Worm (Caenorhabditis elegans) whole organism, late embryonic: ENCODE data around the gene akt-2.

Experiments used
- C08G9.2 ChIP-seq: sonication (generic microtip); optimal IDR thresholded peaks from 2 replicates; lab custom pipeline; 2016; ENCODE audit warnings: mild to moderate bottlenecking, missing genetic modification characterization, moderate library complexity, missing compliant biosample characterization
- F13H6.1 ChIP-seq: sonication (generic microtip); optimal IDR thresholded peaks from 2 replicates; lab custom pipeline; 2016; ENCODE audit warnings: missing genetic modification characterization, missing compliant biosample characterization
- K02D7.2 ChIP-seq: sonication (generic microtip); optimal IDR thresholded peaks from 2 replicates; lab custom pipeline; 2017; ENCODE audit warnings: mild to moderate bottlenecking, missing genetic modification characterization, missing compliant biosample characterization
- T23F11.4 ChIP-seq: fragments of 200-800 bp; sonication (Bioruptor generic); optimal IDR thresholded peaks from 2 replicates; lab custom pipeline; 2018; ENCODE audit warnings: mild to moderate bottlenecking, missing genetic modification characterization, missing compliant biosample characterization
- Y22D7AL.16 ChIP-seq: sonication (generic microtip); optimal IDR thresholded peaks from 2 replicates; lab custom pipeline; 2016; ENCODE audit warnings: missing genetic modification characterization, missing compliant biosample characterization
- ahr-1 ChIP-seq: sonication (generic microtip); optimal IDR thresholded peaks from 2 replicates; lab custom pipeline; 2016; ENCODE audit warnings: missing genetic modification characterization, missing compliant biosample characterization
- ceh-18 ChIP-seq: sonication (generic microtip); optimal IDR thresholded peaks from 2 replicates; lab custom pipeline; 2016; ENCODE audit warnings: missing genetic modification characterization, missing compliant biosample characterization
- ceh-19 ChIP-seq: fragments of 200-800 bp; sonication (Bioruptor generic); optimal IDR thresholded peaks from 2 replicates; lab custom pipeline; 2018; ENCODE audit warnings: mild to moderate bottlenecking, missing genetic modification characterization, missing compliant biosample characterization
- ceh-2 ChIP-seq: sonication (generic microtip); optimal IDR thresholded peaks from 2 replicates; lab custom pipeline; 2016; ENCODE audit warnings: missing genotype, missing genetic modification characterization, missing compliant biosample characterization
- ceh-22 ChIP-seq: sonication (generic microtip); optimal IDR thresholded peaks from 2 replicates; lab custom pipeline; 2017; ENCODE audit warnings: missing biosample characterization, missing genetic modification characterization
- ceh-30 ChIP-seq: fragments of 150-350 bp; optimal IDR thresholded peaks from 2 replicates; lab custom pipeline; 2014; ENCODE audit warnings: missing biosample characterization, missing genetic modification characterization
- ceh-31 ChIP-seq: sonication (generic microtip); optimal IDR thresholded peaks from 2 replicates; lab custom pipeline; 2016; ENCODE audit warnings: missing genetic modification characterization, missing compliant biosample characterization
- ceh-34 ChIP-seq: sonication (generic microtip); optimal IDR thresholded peaks from 2 replicates; lab custom pipeline; 2016; ENCODE audit warnings: mild to moderate bottlenecking, missing genetic modification characterization, missing compliant biosample characterization
- ceh-48 ChIP-seq: sonication (generic microtip); optimal IDR thresholded peaks from 2 replicates; lab custom pipeline; 2016; ENCODE audit warnings: missing genetic modification characterization, inconsistent platforms, missing compliant biosample characterization
- che-1 ChIP-seq: sonication (generic microtip); optimal IDR thresholded peaks from 2 replicates; lab custom pipeline; 2016; ENCODE audit warnings: mild to moderate bottlenecking, missing genetic modification characterization, missing compliant biosample characterization
- dve-1 ChIP-seq: sonication (generic microtip); optimal IDR thresholded peaks from 2 replicates; lab custom pipeline; 2017; ENCODE audit warnings: antibody characterized with exemption, mild to moderate bottlenecking, missing genetic modification characterization, missing compliant biosample characterization
- elt-2 ChIP-seq: sonication (generic microtip); optimal IDR thresholded peaks from 2 replicates; lab custom pipeline; 2016; ENCODE audit warnings: missing genetic modification reagents, missing genetic modification characterization, missing compliant biosample characterization
- elt-4 ChIP-seq: sonication (generic microtip); optimal IDR thresholded peaks from 2 replicates; lab custom pipeline; 2016; ENCODE audit warnings: missing genetic modification characterization, missing compliant biosample characterization
- ets-4 ChIP-seq: sonication (generic microtip); optimal IDR thresholded peaks from 2 replicates; lab custom pipeline; 2016; ENCODE audit warnings: missing genetic modification characterization, missing compliant biosample characterization
- eyg-1 ChIP-seq: sonication (generic microtip); optimal IDR thresholded peaks from 2 replicates; lab custom pipeline; 2016; ENCODE audit warnings: missing genotype, missing genetic modification characterization, missing compliant biosample characterization
- fax-1 ChIP-seq: sonication (generic microtip); optimal IDR thresholded peaks from 2 replicates; lab custom pipeline; 2016; ENCODE audit warnings: missing genotype, missing genetic modification characterization, missing compliant biosample characterization
- fkh-10 ChIP-seq: fragments of 150-350 bp; optimal IDR thresholded peaks from 2 replicates; lab custom pipeline; 2014; ENCODE audit warnings: missing biosample characterization, missing genetic modification reagents, missing genetic modification characterization
- fkh-6 ChIP-seq: sonication (generic microtip); optimal IDR thresholded peaks from 2 replicates; lab custom pipeline; 2016; ENCODE audit warnings: missing genetic modification characterization, missing compliant biosample characterization
- hlh-13 ChIP-seq: fragments of 200-800 bp; sonication (Bioruptor generic); optimal IDR thresholded peaks from 2 replicates; lab custom pipeline; 2018; ENCODE audit warnings: mild to moderate bottlenecking, missing genetic modification characterization, missing compliant biosample characterization
- hlh-30 ChIP-seq: sonication (generic microtip); optimal IDR thresholded peaks from 2 replicates; lab custom pipeline; 2017; ENCODE audit warnings: antibody characterized with exemption, missing genetic modification characterization, missing compliant biosample characterization; ENCODE audit not compliant: insufficient read depth
- hlh-6 ChIP-seq: sonication (generic microtip); optimal IDR thresholded peaks from 2 replicates; lab custom pipeline; 2016; ENCODE audit warnings: missing genotype, missing genetic modification characterization, missing compliant biosample characterization
- hlh-8 ChIP-seq: sonication (generic microtip); optimal IDR thresholded peaks from 2 replicates; lab custom pipeline; 2016; ENCODE audit warnings: missing genotype, missing genetic modification characterization, missing compliant biosample characterization
- lin-11 ChIP-seq: fragments of 200-800 bp; sonication (Bioruptor generic); optimal IDR thresholded peaks from 2 replicates; lab custom pipeline; 2018; ENCODE audit warnings: mild to moderate bottlenecking, missing genetic modification characterization, missing compliant biosample characterization
- madf-2 ChIP-seq: sonication (generic microtip); optimal IDR thresholded peaks from 2 replicates; lab custom pipeline; 2017; ENCODE audit warnings: missing genetic modification characterization, missing compliant biosample characterization
- nfya-1 ChIP-seq: sonication (generic microtip); optimal IDR thresholded peaks from 2 replicates; lab custom pipeline; 2017; ENCODE audit warnings: missing genetic modification characterization, mild to moderate bottlenecking, missing compliant biosample characterization, antibody characterized with exemption, moderate library complexity
- nhr-232 ChIP-seq: sonication (generic microtip); optimal IDR thresholded peaks from 2 replicates; lab custom pipeline; 2016; ENCODE audit warnings: missing genetic modification characterization, missing compliant biosample characterization
- npax-4 ChIP-seq: sonication (generic microtip); optimal IDR thresholded peaks from 2 replicates; lab custom pipeline; 2016; ENCODE audit warnings: missing genetic modification characterization, missing compliant biosample characterization
- pag-3 ChIP-seq: sonication (generic microtip); optimal IDR thresholded peaks from 2 replicates; lab custom pipeline; 2016; ENCODE audit warnings: missing compliant biosample characterization, missing genetic modification characterization, borderline replicate concordance
- pha-2 ChIP-seq: sonication (generic microtip); optimal IDR thresholded peaks from 2 replicates; lab custom pipeline; 2017; ENCODE audit warnings: mild to moderate bottlenecking, missing genetic modification characterization, missing compliant biosample characterization
- pha-4 ChIP-seq: fragments of 150-350 bp; optimal IDR thresholded peaks from 2 replicates; lab custom pipeline; 2018; ENCODE audit warnings: missing biosample characterization, missing genetic modification reagents, missing genetic modification characterization
- ref-2 ChIP-seq: sonication (generic microtip); optimal IDR thresholded peaks from 2 replicates; lab custom pipeline; 2016; ENCODE audit warnings: missing genetic modification characterization, missing compliant biosample characterization
- rnt-1 ChIP-seq: sonication (generic microtip); optimal IDR thresholded peaks from 2 replicates; lab custom pipeline; 2016; ENCODE audit warnings: missing genetic modification characterization, missing compliant biosample characterization
- sdc-2 ChIP-seq: sonication (generic microtip); optimal IDR thresholded peaks from 2 replicates; lab custom pipeline; 2016; ENCODE audit warnings: missing genotype, missing genetic modification characterization, missing compliant biosample characterization
- sox-2 ChIP-seq: fragments of 200-800 bp; sonication (Bioruptor generic); IDR thresholded peaks from 2 replicates; pipeline ENCODE4 v1.3.6; 2022; ENCODE audit warnings: missing genetic modification reagents, missing genetic modification characterization, missing compliant biosample characterization
- syd-9 ChIP-seq: sonication (generic microtip); optimal IDR thresholded peaks from 2 replicates; lab custom pipeline; 2016; ENCODE audit warnings: mild to moderate bottlenecking, missing genetic modification characterization, moderate library complexity, missing compliant biosample characterization
- tbx-2 ChIP-seq: sonication (generic microtip); optimal IDR thresholded peaks from 2 replicates; lab custom pipeline; 2016; ENCODE audit warnings: missing genetic modification characterization, missing compliant biosample characterization
- ttx-3 ChIP-seq: sonication (generic microtip); optimal IDR thresholded peaks from 2 replicates; lab custom pipeline; 2016; ENCODE audit warnings: missing genetic modification reagents, missing genetic modification characterization, missing compliant biosample characterization
- unc-3 ChIP-seq, 2 experiments: fragments of 200-800 bp in 1 of 2; sonication (Bioruptor generic) in 1 of 2; sonication (generic microtip) in 1 of 2; conservative IDR thresholded peaks in 1 of 2; optimal IDR thresholded peaks in 1 of 2; 2 replicates each; pipeline versions ENCODE4 v1.3.6 to Lab custom; 2016 to 2022; ENCODE audit warnings: missing compliant biosample characterization in 2 of 2, missing genetic modification characterization in 2 of 2, missing genetic modification reagents in 1 of 2
- unc-86 ChIP-seq: sonication (generic microtip); optimal IDR thresholded peaks from 2 replicates; lab custom pipeline; 2016; ENCODE audit warnings: missing genetic modification characterization, missing compliant biosample characterization
- zip-5 ChIP-seq: sonication (generic microtip); optimal IDR thresholded peaks from 2 replicates; lab custom pipeline; 2016; ENCODE audit warnings: missing genetic modification characterization, missing compliant biosample characterization

Gene akt-2

DNA sequence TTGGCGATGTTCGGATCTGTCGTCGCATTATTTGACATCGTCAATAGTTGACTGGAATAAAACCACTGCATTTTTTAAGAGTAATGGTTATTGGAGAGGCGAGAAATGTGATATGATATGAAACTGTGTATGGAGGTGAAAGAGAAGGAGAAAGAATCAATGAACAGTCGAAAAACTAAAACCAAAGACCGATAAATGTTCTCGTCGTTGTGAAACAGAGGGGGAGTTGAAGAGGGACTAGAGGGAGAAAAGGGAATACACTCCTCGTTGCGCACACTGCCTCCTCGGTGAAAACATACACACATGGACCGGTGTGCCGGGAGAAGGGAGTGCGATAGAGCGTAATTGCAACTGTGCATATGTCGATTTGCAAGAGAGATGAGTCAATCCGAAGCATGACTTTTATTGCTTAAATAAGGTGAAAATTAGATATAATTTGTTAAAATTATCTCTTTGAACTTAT, 22.1 kb downstream of the akt-2 start, which contains the start of gene sym-4 (continued):
- no peak for TF ChIP-seq pag-3 (tag; lab: Kevin White, UChicago)
- TF ChIP-seq madf-2 (tag; lab: Kevin White, UChicago) = no peak
- TF ChIP-seq syd-9 (tag; lab: Kevin White, UChicago) = peak; percentile 7
- no peak for TF ChIP-seq fkh-10
- no peak for TF ChIP-seq elt-4 (tag; lab: Kevin White, UChicago)
- TF ChIP-seq zip-5 (tag; lab: Kevin White, UChicago) = no peak
- TF ChIP-seq unc-86 (tag; lab: Kevin White, UChicago) = no peak
- peak; percentile 72 for TF ChIP-seq elt-2 (tag; lab: Kevin White, UChicago)
- no peak for TF ChIP-seq eyg-1
- no peak for TF ChIP-seq hlh-6 (tag; lab: Kevin White, UChicago)
- peak; percentile 71 for TF ChIP-seq tbx-2
- TF ChIP-seq ahr-1 (tag; lab: Kevin White, UChicago) = no peak
- no peak for TF ChIP-seq F13H6.1 (tag; lab: Kevin White, UChicago)
- no peak for TF ChIP-seq ceh-19 (GFP tag; lab: Kevin White, UChicago)
- no peak for TF ChIP-seq fkh-6
- TF ChIP-seq che-1 = no peak
- no peak for TF ChIP-seq pha-2 (tag; lab: Kevin White, UChicago)
- TF ChIP-seq, all 69 proteins: peak for 24

DNA sequence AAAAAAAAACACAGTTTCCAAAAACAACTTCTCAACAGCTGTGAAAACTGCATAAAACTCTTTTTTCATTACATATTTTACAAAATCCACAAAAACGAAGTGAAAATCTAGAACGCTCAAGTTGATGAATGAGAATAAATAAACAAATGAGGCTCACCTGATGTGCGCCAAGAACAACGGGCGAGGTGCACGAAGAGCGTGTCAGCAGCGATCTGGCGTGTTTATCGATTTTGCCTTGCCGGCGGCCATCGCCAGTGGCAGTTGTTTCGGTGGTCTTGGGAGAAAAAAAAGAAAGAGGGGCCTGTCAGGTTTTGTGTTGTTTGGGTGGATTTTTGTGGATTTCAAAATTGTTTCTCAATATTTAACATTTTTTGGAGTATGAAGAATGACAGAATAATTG, 26.4 kb downstream of the akt-2 start, which contains the start of gene idhb-1:
Gene idhb-1 (minus strand): TSS at position 214 of the 400 bp plus-strand sequence.
- TF ChIP-seq dve-1 (tag; lab: Kevin White, UChicago) (peak; percentile 39), rnt-1 (no peak), ref-2 (no peak), ceh-48 (tag; lab: Kevin White, UChicago) (peak; percentile 83), sdc-2 (tag; lab: Kevin White, UChicago) (peak; percentile 54), Y22D7AL.16 (tag; lab: Kevin White, UChicago) (no peak), F13H6.1 (tag; lab: Kevin White, UChicago) (no peak), ceh-31 (peak; percentile 50), ceh-18 (tag; lab: Kevin White, UChicago) (peak; percentile 46), che-1 (no peak), ceh-34 (tag; lab: Kevin White, UChicago) (peak; percentile 39), fax-1 (tag; lab: Kevin White, UChicago) (no peak), ceh-2 (no peak), K02D7.2 (tag; lab: Kevin White, UChicago) (no peak), C08G9.2 (no peak), pha-4 (tag; lab: Kevin White, UChicago) (no peak), unc-3 (GFP tag; conservative IDR thresholded peaks at IDR 0.05; lab: Robert Waterston, UW) (no peak), unc-3 (tag; optimal IDR thresholded peaks at IDR 0.05; lab: Kevin White, UChicago) (no peak), nfya-1 (tag; lab: Kevin White, UChicago) (peak; percentile 67), tbx-2 (peak; percentile 54), hlh-30 (tag; lab: Kevin White, UChicago) (peak; percentile 37), lin-11 (tag; lab: Kevin White, UChicago) (no peak), ceh-30 (tag; lab: Kevin White, UChicago) (no peak), hlh-6 (tag; lab: Kevin White, UChicago) (no peak), hlh-13 (GFP tag; lab: Kevin White, UChicago) (no peak), sox-2 (GFP tag; lab: Robert Waterston, UW) (no peak)
- TF ChIP-seq, all 69 proteins: peak for 9

DNA sequence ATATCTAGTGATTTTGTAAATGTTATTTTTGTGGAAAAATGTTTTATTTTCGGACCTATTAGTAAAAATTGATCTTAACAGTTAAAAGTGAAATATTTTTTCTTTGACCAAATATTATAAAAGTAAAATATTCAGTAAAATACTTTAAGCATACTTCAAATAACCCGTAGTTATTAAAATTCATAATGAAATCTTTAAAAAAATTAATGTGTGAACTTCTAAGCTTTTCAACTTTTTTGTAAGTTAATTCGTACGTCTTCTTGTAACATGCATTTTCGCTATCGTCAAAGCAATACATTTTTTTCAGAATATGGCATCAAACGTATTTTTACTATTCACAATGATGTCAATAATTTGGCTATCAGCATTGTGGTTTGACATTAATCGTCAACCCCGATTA, 28.2 kb downstream of the akt-2 start, which contains the start of gene C37E2.2:
Gene C37E2.2 (plus strand): TSS at position 301 of the 400 bp plus-strand sequence.
- TF ChIP-seq fax-1 (tag; lab: Kevin White, UChicago) (no peak), ceh-22 (tag; lab: Kevin White, UChicago) (no peak), Y22D7AL.16 (tag; lab: Kevin White, UChicago) (no peak), ets-4 (tag; lab: Kevin White, UChicago) (no peak), hlh-8 (tag; lab: Kevin White, UChicago) (no peak), ttx-3 (tag; lab: Kevin White, UChicago) (no peak), nhr-232 (tag; lab: Kevin White, UChicago) (no peak), T23F11.4 (GFP tag; lab: Kevin White, UChicago) (no peak), nfya-1 (tag; lab: Kevin White, UChicago) (no peak), npax-4 (tag; lab: Kevin White, UChicago) (no peak), unc-3 (GFP tag; conservative IDR thresholded peaks at IDR 0.05; lab: Robert Waterston, UW) (no peak), unc-3 (tag; optimal IDR thresholded peaks at IDR 0.05; lab: Kevin White, UChicago) (no peak)
